Worm (Caenorhabditis elegans) whole organism, young adult: ENCODE results near the gene scl-24.

Experiments
- D2030.7 ChIP-seq: fragments of 200-800 bp; sonication (Bioruptor generic); IDR thresholded peaks from 2 replicates; pipeline ENCODE4 v1.3.6; 2022; ENCODE audit warnings: missing genetic modification reagents, missing genetic modification characterization, missing compliant biosample characterization
- F37B4.10 ChIP-seq: fragments of 200-800 bp; sonication (Bioruptor generic); IDR thresholded peaks from 2 replicates; pipeline ENCODE4 v1.3.6; 2022; ENCODE audit warnings: missing genetic modification characterization, missing compliant biosample characterization
- Y79H2A.3 ChIP-seq: fragments of 200-800 bp; sonication (Bioruptor generic); conservative IDR thresholded peaks from 2 replicates; pipeline ENCODE4 v1.3.6; 2022; ENCODE audit warnings: missing genetic modification reagents, missing genetic modification characterization, missing compliant biosample characterization
- ama-1 ChIP-seq, 3 experiments: fragments of 150-350 bp in 1 of 3; sonication (generic microtip) in 2 of 3; optimal IDR thresholded peaks; 2 replicates each; lab custom pipeline; 2014 to 2018; ENCODE audit warnings: missing biosample characterization in 2 of 3, missing genetic modification characterization in 2 of 3, missing genetic modification reagents in 2 of 3
- aptf-2 ChIP-seq: fragments of 200-800 bp; sonication (Bioruptor generic); conservative IDR thresholded peaks from 2 replicates; pipeline ENCODE4 v1.3.6; 2022; ENCODE audit warnings: missing genetic modification reagents, missing genetic modification characterization, missing compliant biosample characterization
- dpl-1 ChIP-seq: fragments of 150-350 bp; optimal IDR thresholded peaks from 2 replicates; lab custom pipeline; 2014; ENCODE audit warnings: missing biosample characterization, missing genetic modification reagents, missing genetic modification characterization
- lsl-1 ChIP-seq: fragments of 200-800 bp; sonication (Bioruptor generic); optimal IDR thresholded peaks from 2 replicates; lab custom pipeline; 2018; ENCODE audit warnings: mild to moderate bottlenecking, missing genetic modification characterization, moderate library complexity, missing compliant biosample characterization
- nhr-179 ChIP-seq: sonication (generic microtip); optimal IDR thresholded peaks from 2 replicates; lab custom pipeline; 2016; ENCODE audit warnings: mild to moderate bottlenecking, missing genetic modification characterization, missing compliant biosample characterization
- snpc-4 ChIP-seq, 5 experiments: fragments of 150-350 bp in 1 of 5; sonication (generic microtip) in 4 of 5; optimal IDR thresholded peaks; 2 replicates each; lab custom pipeline; 2014 to 2018; ENCODE audit warnings: missing genetic modification characterization in 5 of 5, missing biosample characterization in 3 of 5, antibody characterized with exemption in 2 of 5, mild to moderate bottlenecking in 2 of 5, missing compliant biosample characterization in 2 of 5, missing genotype in 2 of 5, moderate library complexity in 2 of 5, missing genetic modification reagents in 1 of 5

ce11 chrV:17466751-17467150 lies 19.4 kb upstream of the scl-24 start, which contains the start of gene srw-72:
- TF ChIP-seq Y79H2A.3 (no peak), nhr-179 (tag; lab: Kevin White, UChicago) (no peak), aptf-2 (GFP tag; lab: Robert Waterston, UW) (no peak), snpc-4 (GFP tag; optimal IDR thresholded peaks at IDR 0.05; lab: Kevin White, UChicago) (no peak), snpc-4 (tag; optimal IDR thresholded peaks at IDR 0.05; lab: Kevin White, UChicago) (no peak), ama-1 (optimal IDR thresholded peaks at IDR 0.05; lab: Kevin White, UChicago) (no peak), ama-1 (GFP tag; optimal IDR thresholded peaks at IDR 0.05; lab: Kevin White, UChicago) (no peak), D2030.7 (GFP tag; lab: Robert Waterston, UW) (no peak), F37B4.10 (GFP tag; lab: Robert Waterston, UW) (no peak), dpl-1 (GFP tag; lab: Kevin White, UChicago) (no peak), lsl-1 (GFP tag; lab: Kevin White, UChicago) (no peak)
